Worm (Caenorhabditis elegans) whole organism, young adult: ENCODE data around the gene C53B7.6.

ENCODE experiments used
- B0019.2 ChIP-seq: fragments of 200-800 bp; sonication (Bioruptor generic); conservative IDR thresholded peaks from 2 replicates; pipeline ENCODE4 v1.3.6; 2022; ENCODE audit warnings: missing genetic modification reagents, missing genetic modification characterization, missing compliant biosample characterization
- B0035.1 ChIP-seq: sonication (generic microtip); optimal IDR thresholded peaks from 2 replicates; lab custom pipeline; 2016; ENCODE audit warnings: missing genetic modification characterization, mild to moderate bottlenecking, missing compliant biosample characterization, missing genotype, missing genetic modification reagents
- B0261.1 ChIP-seq: sonication (generic microtip); optimal IDR thresholded peaks from 2 replicates; lab custom pipeline; 2016; ENCODE audit warnings: mild to moderate bottlenecking, missing genetic modification characterization, moderate library complexity, missing compliant biosample characterization
- C06A6.2 ChIP-seq: fragments of 200-800 bp; sonication (Bioruptor generic); conservative IDR thresholded peaks from 2 replicates; pipeline ENCODE4 v1.3.6; 2022; ENCODE audit warnings: missing genetic modification characterization, missing compliant biosample characterization
- D2030.7 ChIP-seq: fragments of 200-800 bp; sonication (Bioruptor generic); IDR thresholded peaks from 2 replicates; pipeline ENCODE4 v1.3.6; 2022; ENCODE audit warnings: missing genetic modification reagents, missing genetic modification characterization, missing compliant biosample characterization
- F22D6.2 ChIP-seq: sonication (generic microtip); optimal IDR thresholded peaks from 2 replicates; lab custom pipeline; 2016; ENCODE audit warnings: mild to moderate bottlenecking, missing genetic modification characterization, missing compliant biosample characterization
- F33H1.4 ChIP-seq: fragments of 200-800 bp; sonication (Bioruptor generic); IDR thresholded peaks from 2 replicates; pipeline ENCODE4 v1.3.6; 2022; ENCODE audit warnings: missing genetic modification reagents, missing genetic modification characterization, missing compliant biosample characterization
- F57A8.1 ChIP-seq: fragments of 200-800 bp; sonication (Bioruptor generic); optimal IDR thresholded peaks from 2 replicates; lab custom pipeline; 2018; ENCODE audit warnings: mild to moderate bottlenecking, missing genetic modification characterization, moderate library complexity, missing compliant biosample characterization
- K12H6.12 ChIP-seq: fragments of 200-800 bp; sonication (Bioruptor generic); optimal IDR thresholded peaks from 2 replicates; lab custom pipeline; 2018; ENCODE audit warnings: mild to moderate bottlenecking, missing genetic modification characterization, missing compliant biosample characterization
- Y53F4B.3 ChIP-seq: fragments of 200-800 bp; sonication (Bioruptor generic); IDR thresholded peaks from 2 replicates; pipeline ENCODE4 v1.3.6; 2022; ENCODE audit warnings: missing genetic modification reagents, missing genetic modification characterization, missing compliant biosample characterization
- Y53G8AR.9 ChIP-seq: fragments of 200-800 bp; sonication (Bioruptor generic); conservative IDR thresholded peaks from 2 replicates; pipeline ENCODE4 v1.3.6; 2022; ENCODE audit warnings: missing genetic modification reagents, missing genetic modification characterization, missing compliant biosample characterization
- Y67H2A.10 ChIP-seq: fragments of 200-800 bp; sonication (Bioruptor generic); conservative IDR thresholded peaks from 2 replicates; pipeline ENCODE4 v1.3.6; 2022; ENCODE audit warnings: missing genetic modification reagents, missing genetic modification characterization, missing compliant biosample characterization
- akir-1 ChIP-seq: fragments of 200-800 bp; sonication (Bioruptor generic); optimal IDR thresholded peaks from 2 replicates; lab custom pipeline; 2018; ENCODE audit warnings: mild to moderate bottlenecking, missing genetic modification characterization, moderate library complexity, missing compliant biosample characterization
- attf-5 ChIP-seq: fragments of 200-800 bp; sonication (Bioruptor generic); optimal IDR thresholded peaks from 2 replicates; lab custom pipeline; 2018; ENCODE audit warnings: mild to moderate bottlenecking, missing genetic modification characterization, missing compliant biosample characterization
- attf-6 ChIP-seq: fragments of 200-800 bp; sonication (Bioruptor generic); IDR thresholded peaks from 2 replicates; pipeline ENCODE4 v1.3.6; 2022; ENCODE audit warnings: missing genetic modification reagents, missing genetic modification characterization, missing compliant biosample characterization
- ccch-3 ChIP-seq: fragments of 200-800 bp; sonication (Bioruptor generic); optimal IDR thresholded peaks from 2 replicates; lab custom pipeline; 2018; ENCODE audit warnings: mild to moderate bottlenecking, missing genetic modification characterization, missing compliant biosample characterization
- ceh-100 ChIP-seq: fragments of 200-800 bp; sonication (Bioruptor generic); IDR thresholded peaks from 2 replicates; pipeline ENCODE4 v1.3.6; 2022; ENCODE audit warnings: missing genetic modification reagents, missing genetic modification characterization, missing compliant biosample characterization
- ceh-58 ChIP-seq: fragments of 200-800 bp; sonication (Bioruptor generic); IDR thresholded peaks from 2 replicates; pipeline ENCODE4 v1.3.6; 2022; ENCODE audit warnings: missing genetic modification characterization, missing compliant biosample characterization
- die-1 ChIP-seq: sonication (generic microtip); optimal IDR thresholded peaks from 2 replicates; lab custom pipeline; 2016; ENCODE audit warnings: missing genotype, mild to moderate bottlenecking, missing genetic modification characterization, missing compliant biosample characterization
- dox-1 ChIP-seq: fragments of 200-800 bp; sonication (Bioruptor generic); IDR thresholded peaks from 2 replicates; pipeline ENCODE4 v1.3.6; 2022; ENCODE audit warnings: missing genetic modification reagents, missing genetic modification characterization, missing compliant biosample characterization
- dpl-1 ChIP-seq: fragments of 150-350 bp; optimal IDR thresholded peaks from 2 replicates; lab custom pipeline; 2014; ENCODE audit warnings: missing biosample characterization, missing genetic modification reagents, missing genetic modification characterization
- efl-1 ChIP-seq: fragments of 150-350 bp; optimal IDR thresholded peaks from 2 replicates; lab custom pipeline; 2014; ENCODE audit warnings: missing biosample characterization, missing genetic modification reagents, missing genetic modification characterization
- egrh-3 ChIP-seq: fragments of 200-800 bp; sonication (Bioruptor generic); IDR thresholded peaks from 2 replicates; pipeline ENCODE4 v1.3.6; 2022; ENCODE audit warnings: missing genetic modification reagents, missing genetic modification characterization, missing compliant biosample characterization
- ekl-4 ChIP-seq: fragments of 200-800 bp; sonication (Bioruptor generic); IDR thresholded peaks from 2 replicates; pipeline ENCODE4 v1.3.6; 2022; ENCODE audit warnings: missing genetic modification reagents, missing genetic modification characterization, missing compliant biosample characterization
- fkh-3 ChIP-seq: sonication (generic microtip); optimal IDR thresholded peaks from 2 replicates; lab custom pipeline; 2016; ENCODE audit warnings: mild to moderate bottlenecking, missing genetic modification characterization, missing compliant biosample characterization
- gei-17 ChIP-seq: fragments of 200-800 bp; sonication (Bioruptor generic); optimal IDR thresholded peaks from 2 replicates; lab custom pipeline; 2018; ENCODE audit warnings: mild to moderate bottlenecking, missing genetic modification characterization, missing compliant biosample characterization
- hmg-1.2 ChIP-seq: fragments of 200-800 bp; sonication (Bioruptor generic); IDR thresholded peaks from 2 replicates; pipeline ENCODE4 v1.3.6; 2022; ENCODE audit warnings: missing genetic modification reagents, missing genetic modification characterization, missing compliant biosample characterization
- hmg-20 ChIP-seq: fragments of 200-800 bp; sonication (Bioruptor generic); IDR thresholded peaks from 2 replicates; pipeline ENCODE4 v1.3.6; 2022; ENCODE audit warnings: missing genetic modification reagents, missing genetic modification characterization, missing compliant biosample characterization
- hrde-1 ChIP-seq: sonication (generic microtip); optimal IDR thresholded peaks from 2 replicates; lab custom pipeline; 2016; ENCODE audit warnings: missing genetic modification characterization, mild to moderate bottlenecking, missing compliant biosample characterization, moderate library complexity, missing genotype, missing genetic modification reagents, borderline replicate concordance
- let-526 ChIP-seq: fragments of 200-800 bp; sonication (Bioruptor generic); IDR thresholded peaks from 2 replicates; pipeline ENCODE4 v1.3.6; 2022; ENCODE audit warnings: missing genetic modification reagents, missing genetic modification characterization, missing compliant biosample characterization
- lin-26 ChIP-seq: fragments of 200-800 bp; sonication (Bioruptor generic); IDR thresholded peaks from 2 replicates; pipeline ENCODE4 v1.3.6; 2022; ENCODE audit warnings: missing genetic modification reagents, missing genetic modification characterization, missing compliant biosample characterization
- lin-40 ChIP-seq: sonication (generic microtip); optimal IDR thresholded peaks from 2 replicates; lab custom pipeline; 2016; ENCODE audit warnings: missing genetic modification characterization, mild to moderate bottlenecking, missing compliant biosample characterization, missing genotype, missing genetic modification reagents
- madf-3 ChIP-seq: fragments of 200-800 bp; sonication (Bioruptor generic); IDR thresholded peaks from 2 replicates; pipeline ENCODE4 v1.3.6; 2022; ENCODE audit warnings: missing genetic modification reagents, missing genetic modification characterization, missing compliant biosample characterization
- madf-8 ChIP-seq: fragments of 200-800 bp; sonication (Bioruptor generic); conservative IDR thresholded peaks from 2 replicates; pipeline ENCODE4 v1.3.6; 2022; ENCODE audit warnings: missing genetic modification reagents, missing genetic modification characterization, missing compliant biosample characterization
- nfya-2 ChIP-seq: fragments of 200-800 bp; sonication (Bioruptor generic); IDR thresholded peaks from 2 replicates; pipeline ENCODE4 v1.3.6; 2022; ENCODE audit warnings: missing genetic modification reagents, missing genetic modification characterization, missing compliant biosample characterization
- nhr-179 ChIP-seq: sonication (generic microtip); optimal IDR thresholded peaks from 2 replicates; lab custom pipeline; 2016; ENCODE audit warnings: mild to moderate bottlenecking, missing genetic modification characterization, missing compliant biosample characterization
- pbrm-1 ChIP-seq: fragments of 200-800 bp; sonication (Bioruptor generic); IDR thresholded peaks from 2 replicates; pipeline ENCODE4 v1.3.6; 2022; ENCODE audit warnings: missing genetic modification reagents, missing genetic modification characterization, missing compliant biosample characterization
- repo-1 ChIP-seq: sonication (generic microtip); optimal IDR thresholded peaks from 2 replicates; lab custom pipeline; 2017; ENCODE audit warnings: mild to moderate bottlenecking, missing genetic modification characterization, missing compliant biosample characterization
- sdz-38 ChIP-seq: sonication (generic microtip); optimal IDR thresholded peaks from 2 replicates; lab custom pipeline; 2016; ENCODE audit warnings: missing genotype, missing genetic modification characterization, missing compliant biosample characterization
- somi-1 ChIP-seq: fragments of 200-800 bp; sonication (Bioruptor generic); optimal IDR thresholded peaks from 2 replicates; lab custom pipeline; 2018; ENCODE audit warnings: mild to moderate bottlenecking, missing genetic modification characterization, missing compliant biosample characterization
- sptf-2 ChIP-seq: fragments of 200-800 bp; sonication (Bioruptor generic); optimal IDR thresholded peaks from 2 replicates; lab custom pipeline; 2018; ENCODE audit warnings: mild to moderate bottlenecking, missing genetic modification characterization, missing compliant biosample characterization
- tbp1 ChIP-seq: fragments of 200-800 bp; sonication (Bioruptor generic); optimal IDR thresholded peaks from 2 replicates; lab custom pipeline; 2018; ENCODE audit warnings: mild to moderate bottlenecking, missing genetic modification characterization, missing compliant biosample characterization
- ztf-25 ChIP-seq: fragments of 200-800 bp; sonication (Bioruptor generic); IDR thresholded peaks from 2 replicates; pipeline ENCODE4 v1.3.6; 2022; ENCODE audit warnings: missing genetic modification reagents, missing genetic modification characterization, missing compliant biosample characterization

C53B7.6 gene

DNA sequence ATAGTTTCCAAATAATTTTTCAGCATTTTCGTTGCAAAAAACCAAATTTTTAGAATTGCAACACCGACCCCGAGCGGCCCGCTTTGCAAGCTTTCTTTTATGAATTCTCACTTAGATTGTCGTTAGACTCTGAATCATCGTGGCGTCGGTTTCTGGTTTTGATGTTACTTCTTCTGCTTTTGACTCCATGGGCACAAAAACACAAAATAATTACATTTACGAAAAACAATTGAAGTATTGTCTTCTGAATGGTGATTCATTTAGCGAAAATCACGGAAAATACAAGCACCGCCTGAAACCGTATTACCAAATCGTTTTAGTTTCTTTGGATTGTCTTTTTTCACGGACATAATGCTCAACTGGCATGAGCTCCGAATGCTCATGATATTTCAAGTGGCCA, 32.5 kb upstream of the C53B7.6 start, which contains the start of gene pes-23:
Gene pes-23 (plus strand): TSS at position 301 of the 400 bp plus-strand sequence.
- TF ChIP-seq lin-40 (tag; lab: Kevin White, UChicago): no peak
- TF ChIP-seq madf-3 (GFP tag; lab: Robert Waterston, UW): no peak
- TF ChIP-seq C06A6.2 (GFP tag; lab: Robert Waterston, UW): no peak
- TF ChIP-seq B0035.1 (tag; lab: Kevin White, UChicago): no peak
- no peak for TF ChIP-seq sdz-38 (tag; lab: Kevin White, UChicago)
- no peak for TF ChIP-seq F33H1.4
- no peak for TF ChIP-seq hmg-20 (GFP tag; lab: Robert Waterston, UW)

- TF ChIP-seq attf-5 (no peak), ccch-3 (GFP tag; lab: Kevin White, UChicago) (no peak), egrh-3 (GFP tag; lab: Robert Waterston, UW) (no peak), ztf-25 (GFP tag; lab: Robert Waterston, UW) (no peak), dpl-1 (GFP tag; lab: Kevin White, UChicago) (no peak), F22D6.2 (tag; lab: Kevin White, UChicago) (no peak), repo-1 (tag; lab: Kevin White, UChicago) (no peak), tbp1 (GFP tag; lab: Kevin White, UChicago) (no peak), efl-1 (GFP tag; lab: Kevin White, UChicago) (no peak), dox-1 (no peak), gei-17 (no peak), hrde-1 (tag; lab: Kevin White, UChicago) (no peak), B0019.2 (GFP tag; lab: Robert Waterston, UW) (no peak), fkh-3 (tag; lab: Kevin White, UChicago) (no peak)
These were observed 31.3 kb upstream of the C53B7.6 start, which contains the start of gene F14B8.4 for ce11 chrX:6899848-6900247. Gene F14B8.4 (minus strand): TSS chrX:6899948.

ce11 chrX:6894104-6894503, 25.5 kb upstream of the C53B7.6 start:
- no peak for TF ChIP-seq F57A8.1 (GFP tag; lab: Kevin White, UChicago)
- TF ChIP-seq Y53G8AR.9 (GFP tag; lab: Robert Waterston, UW): no peak
- no peak for TF ChIP-seq B0261.1
- no peak for TF ChIP-seq lin-26 (GFP tag; lab: Robert Waterston, UW)
- TF ChIP-seq ztf-25 (GFP tag; lab: Robert Waterston, UW): no peak
- no peak for TF ChIP-seq nfya-2 (GFP tag; lab: Robert Waterston, UW)
- TF ChIP-seq dox-1: no peak
- TF ChIP-seq B0019.2 (GFP tag; lab: Robert Waterston, UW): no peak
- no peak for TF ChIP-seq pbrm-1 (GFP tag; lab: Robert Waterston, UW)
- TF ChIP-seq Y67H2A.10 (GFP tag; lab: Robert Waterston, UW): no peak
- TF ChIP-seq die-1 (tag; lab: Kevin White, UChicago): no peak
- TF ChIP-seq K12H6.12 (tag; lab: Kevin White, UChicago): no peak
- no peak for TF ChIP-seq sptf-2 (GFP tag; lab: Kevin White, UChicago)
- no peak for TF ChIP-seq ekl-4 (GFP tag; lab: Robert Waterston, UW)
- no peak for TF ChIP-seq hrde-1 (tag; lab: Kevin White, UChicago)
- TF ChIP-seq akir-1: no peak

DNA sequence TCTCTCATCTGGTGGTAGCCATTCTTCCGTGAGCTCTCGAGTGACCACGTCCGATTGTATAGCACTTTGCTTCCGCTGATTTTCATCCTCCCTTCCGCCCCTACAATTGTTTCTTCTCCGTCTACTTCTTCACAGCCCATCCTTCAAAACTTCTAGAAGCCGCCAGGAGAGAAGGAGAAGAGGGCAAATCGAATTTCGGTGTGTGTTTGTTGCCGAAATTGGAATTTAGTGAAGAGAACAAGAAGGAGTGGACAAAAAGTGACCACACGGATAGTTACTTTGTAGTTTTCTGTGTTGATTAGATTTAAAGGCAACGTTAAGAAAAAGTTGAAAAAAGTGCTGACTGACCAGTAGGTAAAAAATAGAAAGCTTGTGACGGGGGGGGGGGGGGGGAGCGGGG, 24.5 kb upstream of the C53B7.6 start:
- no peak for TF ChIP-seq D2030.7 (GFP tag; lab: Robert Waterston, UW)
- no peak for TF ChIP-seq efl-1 (GFP tag; lab: Kevin White, UChicago)
- no peak for TF ChIP-seq madf-8
- TF ChIP-seq hmg-1.2 (GFP tag; lab: Robert Waterston, UW): no peak
- TF ChIP-seq attf-6: no peak
- TF ChIP-seq Y53F4B.3: no peak
- no peak for TF ChIP-seq let-526 (GFP tag; lab: Robert Waterston, UW)
- no peak for TF ChIP-seq ceh-58 (GFP tag; lab: Robert Waterston, UW)
- no peak for TF ChIP-seq ceh-100 (GFP tag; lab: Robert Waterston, UW)
- TF ChIP-seq nfya-2 (GFP tag; lab: Robert Waterston, UW): no peak
- no peak for TF ChIP-seq nhr-179 (tag; lab: Kevin White, UChicago)
- no peak for TF ChIP-seq somi-1 (GFP tag; lab: Kevin White, UChicago)
